Fruit fly (Drosophila melanogaster): ENCODE data around the gene Hsp23.

The Hsp23 gene

dm6 chr3L:9429665-9430607, 48.3 kb downstream of the Hsp23 start, which contains the start of the genes RpS17 and MTF-1 (continued):
- TF ChIP-seq trh (GFP tag; optimal IDR thresholded peaks at IDR 0.05) (no peak), CG10321 (GFP tag; IDR thresholded peaks at IDR 0.05) (peak; percentile 39; the same call in 1 of the 2 replicates), CG43689 (GFP tag; IDR thresholded peaks at IDR 0.05) (no peak), CG12391 (tag; optimal IDR thresholded peaks at IDR 0.05) (peak; percentile 44), Sox100B (GFP tag; optimal IDR thresholded peaks at IDR 0.05) (peak; percentile 46), cato (GFP tag; optimal IDR thresholded peaks at IDR 0.05; ENCODE audit: borderline replicate concordance) (no peak), CG14860 (GFP tag; IDR thresholded peaks at IDR 0.05; ENCODE audit: partially characterized antibody) (no peak), lmd (GFP tag; IDR thresholded peaks at IDR 0.05) (no peak; the same call in 1 of the 2 replicates), Ssrp (tag; optimal IDR thresholded peaks at IDR 0.05) (no peak), BtbVII (GFP tag; optimal IDR thresholded peaks at IDR 0.05) (peak; percentile 60), CG6175 (GFP tag; IDR thresholded peaks at IDR 0.05) (no peak), CG2129 (GFP tag; IDR thresholded peaks at IDR 0.05; ENCODE audit: partially characterized antibody) (no peak), pan (optimal IDR thresholded peaks at IDR 0.05) (no peak), pan (GFP tag; optimal IDR thresholded peaks at IDR 0.05 in 1 of 2, IDR thresholded peaks at IDR 0.05 in 1 of 2) (peak in 1 of 2 experiments; percentile 69), Dll (GFP tag; IDR thresholded peaks at IDR 0.05; ENCODE audit: partially characterized antibody) (peak; percentile 56; the same call in 1 of the 4 replicates), CG3995 (GFP tag; optimal IDR thresholded peaks at IDR 0.05) (no peak), Tbp (GFP tag; optimal IDR thresholded peaks at IDR 0.05) (peak; percentile 50), pzg (GFP tag; optimal IDR thresholded peaks at IDR 0.05) (peak; percentile 87), CG10274 (GFP tag; optimal IDR thresholded peaks at IDR 0.05) (no peak), CG18476 (GFP tag; optimal IDR thresholded peaks at IDR 0.05) (no peak), schlank (tag; optimal IDR thresholded peaks at IDR 0.05) (peak; percentile 46), usp (GFP tag; optimal IDR thresholded peaks at IDR 0.05) (no peak), eve (GFP tag; optimal IDR thresholded peaks at IDR 0.05) (no peak), ro (GFP tag; IDR thresholded peaks at IDR 0.05) (no peak), tin (GFP tag; optimal IDR thresholded peaks at IDR 0.05) (no peak), knrl (GFP tag; IDR thresholded peaks at IDR 0.05; ENCODE audit: partially characterized antibody) (no peak), Trl (optimal IDR thresholded peaks at IDR 0.05) (no peak), Trl (GFP tag; optimal IDR thresholded peaks at IDR 0.05) (peak; percentile 20), her (GFP tag; optimal IDR thresholded peaks at IDR 0.05) (no peak), CG7372 (GFP tag; IDR thresholded peaks at IDR 0.05) (no peak; the same call in 1 of the 2 replicates), Drgx (GFP tag; IDR thresholded peaks at IDR 0.05) (no peak), fd102C (GFP tag; optimal IDR thresholded peaks at IDR 0.05) (no peak), CG10366 (GFP tag; IDR thresholded peaks at IDR 0.05) (peak; percentile 37), sr (GFP tag; IDR thresholded peaks at IDR 0.05) (peak; percentile 48), bab2 (GFP tag; optimal IDR thresholded peaks at IDR 0.05) (no peak), NFAT (GFP tag; IDR thresholded peaks at IDR 0.05) (peak; percentile 57; the same call in 1 of the 2 replicates), CG18262 (tag; optimal IDR thresholded peaks at IDR 0.05) (peak; percentile 50), fd3F (GFP tag; optimal IDR thresholded peaks at IDR 0.05) (peak; percentile 40), ham (GFP tag; IDR thresholded peaks at IDR 0.05) (no peak), CG4404 (GFP tag; IDR thresholded peaks at IDR 0.05) (no peak), Dfd (GFP tag; optimal IDR thresholded peaks at IDR 0.05) (no peak), CG11085 (GFP tag; IDR thresholded peaks at IDR 0.05) (0 out of 2 replicates have a peak, but pooled peaks have one; percentile 30), Mad (GFP tag; optimal IDR thresholded peaks at IDR 0.05) (peak; percentile 10), hbn (GFP tag; IDR thresholded peaks at IDR 0.05; ENCODE audit: partially characterized antibody) (no peak), Elba2 (GFP tag; optimal IDR thresholded peaks at IDR 0.05) (no peak), CG15696 (tag; optimal IDR thresholded peaks at IDR 0.05) (no peak), unc-4 (GFP tag; IDR thresholded peaks at IDR 0.05; ENCODE audit: partially characterized antibody) (no peak), CG1647 (GFP tag; optimal IDR thresholded peaks at IDR 0.05) (no peak), Bgb (GFP tag; IDR thresholded peaks at IDR 0.05; ENCODE audit: partially characterized antibody) (no peak)

All from whole organism, embryonic.